Fruit fly (Drosophila melanogaster) whole organism, prepupa: Measurements from ENCODE around the gene CG31867.

Experiments used
- Blimp-1 ChIP-seq: fragments of 200-800 bp; sonication (Bioruptor generic); optimal IDR thresholded peaks from 3 replicates; lab custom pipeline; 2017; ENCODE audit warnings: missing biosample characterization, missing genetic modification characterization, mild to moderate bottlenecking, moderate library complexity, missing genetic modification reagents
- CG10669 ChIP-seq: fragments of 200-800 bp; sonication (Bioruptor generic); optimal IDR thresholded peaks from 3 replicates; lab custom pipeline; 2018; ENCODE audit warnings: missing biosample characterization, mild to moderate bottlenecking, missing genetic modification characterization, moderate library complexity
- CG11294 ChIP-seq: fragments of 200-800 bp; sonication (Bioruptor generic); IDR thresholded peaks from 2 replicates; pipeline ENCODE4 v1.3.6; 2022; ENCODE audit warnings: missing biosample characterization, missing genetic modification characterization
- CG11902 ChIP-seq: fragments of 200-800 bp; sonication (Bioruptor generic); optimal IDR thresholded peaks from 3 replicates; lab custom pipeline; 2016; ENCODE audit warnings: missing biosample characterization, missing genetic modification characterization
- CG15336 ChIP-seq: fragments of 200-800 bp; sonication (Bioruptor generic); IDR thresholded peaks from 2 replicates; pipeline ENCODE4 v1.3.6; 2022; ENCODE audit warnings: missing biosample characterization, missing genetic modification characterization
- CG1621 ChIP-seq: fragments of 200-800 bp; sonication (Bioruptor generic); optimal IDR thresholded peaks from 3 replicates; lab custom pipeline; 2018; ENCODE audit warnings: missing biosample characterization, mild to moderate bottlenecking, missing genetic modification characterization
- CG16779 ChIP-seq: fragments of 200-800 bp; sonication (Bioruptor generic); optimal IDR thresholded peaks from 3 replicates; lab custom pipeline; 2017; ENCODE audit warnings: missing biosample characterization, mild to moderate bottlenecking, missing genetic modification characterization
- CG31627 ChIP-seq: fragments of 200-800 bp; sonication (Bioruptor generic); optimal IDR thresholded peaks from 3 replicates; lab custom pipeline; 2016; ENCODE audit warnings: missing biosample characterization, missing genetic modification characterization
- CG32006 ChIP-seq: fragments of 200-800 bp; sonication (Bioruptor generic); optimal IDR thresholded peaks from 3 replicates; lab custom pipeline; 2017; ENCODE audit warnings: missing biosample characterization, mild to moderate bottlenecking, missing genetic modification characterization
- CG34406 ChIP-seq: fragments of 200-800 bp; sonication (Bioruptor generic); optimal IDR thresholded peaks from 3 replicates; lab custom pipeline; 2016; ENCODE audit warnings: missing biosample characterization, missing genetic modification characterization
- CG3919 ChIP-seq: fragments of 200-800 bp; sonication (Bioruptor generic); optimal IDR thresholded peaks from 3 replicates; lab custom pipeline; 2016; ENCODE audit warnings: missing biosample characterization, missing genetic modification characterization
- CG4318 ChIP-seq: fragments of 200-800 bp; sonication (Bioruptor generic); optimal IDR thresholded peaks from 3 replicates; lab custom pipeline; 2017; ENCODE audit warnings: missing biosample characterization, mild to moderate bottlenecking, missing genetic modification characterization
- CG6792 ChIP-seq: fragments of 200-800 bp; sonication (Bioruptor generic); optimal IDR thresholded peaks from 3 replicates; lab custom pipeline; 2016; ENCODE audit warnings: missing biosample characterization, missing genetic modification characterization
- CG6808 ChIP-seq: fragments of 200-800 bp; sonication (Bioruptor generic); optimal IDR thresholded peaks from 3 replicates; lab custom pipeline; 2017; ENCODE audit warnings: missing biosample characterization, missing genetic modification characterization, mild to moderate bottlenecking, moderate library complexity, missing genetic modification reagents
- CG6854 ChIP-seq: fragments of 200-800 bp; sonication (Bioruptor generic); optimal IDR thresholded peaks from 2 replicates; lab custom pipeline; 2017; ENCODE audit warnings: missing biosample characterization, mild to moderate bottlenecking, missing genetic modification characterization
- CG8119 ChIP-seq: fragments of 200-800 bp; sonication (Bioruptor generic); IDR thresholded peaks from 3 replicates; pipeline ENCODE4 v1.3.6; 2022; ENCODE audit warnings: missing biosample characterization, missing genetic modification characterization
- CG8319 ChIP-seq: fragments of 200-800 bp; sonication (Bioruptor generic); optimal IDR thresholded peaks from 3 replicates; lab custom pipeline; 2016; ENCODE audit warnings: missing biosample characterization, missing genetic modification characterization
- CG8632 ChIP-seq: fragments of 200-800 bp; sonication (Bioruptor generic); optimal IDR thresholded peaks from 3 replicates; lab custom pipeline; 2016; ENCODE audit warnings: missing biosample characterization, missing genetic modification characterization
- CG9139 ChIP-seq: fragments of 200-800 bp; sonication (Bioruptor generic); optimal IDR thresholded peaks from 3 replicates; lab custom pipeline; 2017; ENCODE audit warnings: missing biosample characterization, mild to moderate bottlenecking, missing genetic modification characterization
- Eip75B ChIP-seq: fragments of 200-800 bp; sonication (Bioruptor generic); optimal IDR thresholded peaks from 3 replicates; lab custom pipeline; 2016; ENCODE audit warnings: missing biosample characterization, missing genetic modification characterization
- Eip78C ChIP-seq: fragments of 200-800 bp; sonication (Bioruptor generic); peaks from one replicate; lab custom pipeline; 2016; ENCODE audit warnings: missing biosample characterization, missing genetic modification characterization
- Eip93F ChIP-seq: fragments of 200-800 bp; sonication (Bioruptor generic); optimal IDR thresholded peaks from 2 replicates; lab custom pipeline; 2016; ENCODE audit warnings: missing biosample characterization, mild to moderate bottlenecking, missing genetic modification characterization
- Ets96B ChIP-seq: fragments of 200-800 bp; optimal IDR thresholded peaks from 2 replicates; lab custom pipeline; 2019; ENCODE audit warnings: missing biosample characterization, mild to moderate bottlenecking, missing genetic modification characterization, moderate library complexity
- Gug ChIP-seq: fragments of 200-800 bp; sonication (Bioruptor generic); IDR thresholded peaks from 2 replicates; pipeline ENCODE4 v1.3.6; 2022; ENCODE audit warnings: missing biosample characterization, missing genetic modification characterization
- Hr38 ChIP-seq: sonication (Bioruptor generic); optimal IDR thresholded peaks from 2 replicates; lab custom pipeline; 2016; ENCODE audit warnings: missing biosample characterization, missing genetic modification characterization
- Hr39 ChIP-seq: fragments of 200-800 bp; sonication (Bioruptor generic); optimal IDR thresholded peaks from 2 replicates; lab custom pipeline; 2016; ENCODE audit warnings: missing biosample characterization, missing genetic modification characterization
- Hr4 ChIP-seq: fragments of 200-800 bp; sonication (Bioruptor generic); optimal IDR thresholded peaks from 3 replicates; lab custom pipeline; 2016; ENCODE audit warnings: missing biosample characterization, missing genetic modification characterization
- Lpt ChIP-seq: fragments of 200-800 bp; sonication (Bioruptor generic); optimal IDR thresholded peaks from 3 replicates; lab custom pipeline; 2016; ENCODE audit warnings: missing biosample characterization, missing genetic modification characterization
- Met ChIP-seq: fragments of 200-800 bp; sonication (Bioruptor generic); optimal IDR thresholded peaks from 3 replicates; lab custom pipeline; 2016; ENCODE audit warnings: missing biosample characterization, missing genetic modification characterization
- Smox ChIP-seq: fragments of 200-800 bp; sonication (Bioruptor generic); optimal IDR thresholded peaks from 3 replicates; lab custom pipeline; 2016; ENCODE audit warnings: missing biosample characterization, missing genetic modification characterization
- Sox14 ChIP-seq: fragments of 200-800 bp; sonication (Bioruptor generic); optimal IDR thresholded peaks from 3 replicates; lab custom pipeline; 2016; ENCODE audit warnings: missing biosample characterization, missing genetic modification characterization
- Sox15 ChIP-seq: fragments of 200-800 bp; sonication (Bioruptor generic); optimal IDR thresholded peaks from 3 replicates; lab custom pipeline; 2016; ENCODE audit warnings: missing biosample characterization, missing genetic modification characterization
- achi ChIP-seq: fragments of 200-800 bp; sonication (Bioruptor generic); optimal IDR thresholded peaks from 3 replicates; lab custom pipeline; 2016; ENCODE audit warnings: missing biosample characterization, missing genetic modification characterization
- acj6 ChIP-seq: fragments of 200-800 bp; sonication (Bioruptor generic); optimal IDR thresholded peaks from 3 replicates; lab custom pipeline; 2016; ENCODE audit warnings: missing biosample characterization, missing genetic modification characterization
- cyc ChIP-seq: fragments of 200-800 bp; sonication (Bioruptor generic); optimal IDR thresholded peaks from 3 replicates; lab custom pipeline; 2016; ENCODE audit warnings: missing biosample characterization, missing genetic modification characterization
- dac ChIP-seq: fragments of 200-800 bp; sonication (Bioruptor generic); optimal IDR thresholded peaks from 2 replicates; lab custom pipeline; 2017; ENCODE audit warnings: missing biosample characterization, mild to moderate bottlenecking, missing genetic modification characterization
- dsx ChIP-seq: fragments of 200-800 bp; optimal IDR thresholded peaks from 3 replicates; lab custom pipeline; 2019; ENCODE audit warnings: missing biosample characterization, mild to moderate bottlenecking, missing genetic modification characterization, moderate library complexity; ENCODE audit not compliant: poor library complexity, severe bottlenecking
- esn ChIP-seq: fragments of 200-800 bp; sonication (Bioruptor generic); optimal IDR thresholded peaks from 2 replicates; lab custom pipeline; 2016; ENCODE audit warnings: missing biosample characterization, mild to moderate bottlenecking, missing genetic modification characterization, moderate library complexity
- lz ChIP-seq: fragments of 200-800 bp; sonication (Bioruptor generic); optimal IDR thresholded peaks from 3 replicates; lab custom pipeline; 2016; ENCODE audit warnings: missing biosample characterization, missing genetic modification characterization
- pdm3 ChIP-seq: fragments of 200-800 bp; sonication (Bioruptor generic); optimal IDR thresholded peaks from 3 replicates; lab custom pipeline; 2016; ENCODE audit warnings: missing biosample characterization, missing genetic modification characterization
- spab ChIP-seq: fragments of 200-800 bp; sonication (Bioruptor generic); optimal IDR thresholded peaks from 2 replicates; lab custom pipeline; 2017; ENCODE audit warnings: missing biosample characterization, mild to moderate bottlenecking, missing genetic modification characterization, missing genetic modification reagents
- ss ChIP-seq, 2 experiments: fragments of 200-800 bp; sonication (Bioruptor generic); optimal IDR thresholded peaks; 2 replicates in 1 of 2; 3 replicates in 1 of 2; lab custom pipeline; 2017 to 2018; ENCODE audit warnings: mild to moderate bottlenecking in 2 of 2, missing biosample characterization in 2 of 2, missing genetic modification characterization in 2 of 2, moderate library complexity in 1 of 2
- svp ChIP-seq: fragments of 200-800 bp; sonication (Bioruptor generic); peaks from one replicate; lab custom pipeline; 2016; ENCODE audit warnings: missing biosample characterization, missing genetic modification characterization
- topi ChIP-seq: fragments of 200-800 bp; sonication (Bioruptor generic); optimal IDR thresholded peaks from 3 replicates; lab custom pipeline; 2016; ENCODE audit warnings: missing biosample characterization, missing genetic modification characterization
- vri ChIP-seq: fragments of 200-800 bp; sonication (Bioruptor generic); optimal IDR thresholded peaks from 3 replicates; lab custom pipeline; 2016; ENCODE audit warnings: missing biosample characterization, mild to moderate bottlenecking, missing genetic modification characterization

The CG31867 gene

DNA sequence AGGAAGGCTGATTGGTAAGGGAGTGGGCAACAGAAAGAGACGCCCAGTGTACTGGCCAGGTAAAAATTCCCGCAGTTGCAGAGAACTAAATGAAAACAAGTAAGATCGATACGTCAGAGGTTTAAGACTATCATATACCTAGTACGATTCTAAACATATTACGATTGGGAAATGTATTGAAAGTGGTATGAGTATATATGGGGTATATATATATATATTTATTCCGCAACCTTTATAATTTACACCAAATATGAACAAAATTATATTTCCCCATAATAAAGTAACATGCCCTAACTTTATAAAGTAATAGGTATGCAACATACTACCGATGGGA is 43.9 kb upstream of the CG31867 start (continued):
- TF ChIP-seq dsx (GFP tag; lab: Kevin White, UChicago) (peak; percentile 26), CG11294 (GFP tag; lab: Robert Waterston, UW) (no peak), Hr39 (peak; percentile 59), ss (GFP tag; optimal IDR thresholded peaks at IDR 0.05; lab: Kevin White, UChicago) (no peak), Eip78C (peak; percentile 84), CG8119 (GFP tag; lab: Robert Waterston, UW) (no peak), vri (GFP tag; lab: Kevin White, UChicago) (peak; percentile 39), dac (no peak), Eip93F (GFP tag; lab: Kevin White, UChicago) (no peak), CG4318 (GFP tag; lab: Kevin White, UChicago) (no peak), Lpt (no peak), Sox14 (peak; percentile 16), esn (GFP tag; lab: Kevin White, UChicago) (peak; percentile 83), CG32006 (GFP tag; lab: Kevin White, UChicago) (no peak), cyc (GFP tag; lab: Kevin White, UChicago) (peak; percentile 34), Hr4 (no peak), spab (GFP tag; lab: Kevin White, UChicago) (no peak), CG6854 (no peak), pdm3 (GFP tag; lab: Kevin White, UChicago) (peak; percentile 39), CG15336 (GFP tag; lab: Robert Waterston, UW) (no peak), CG6808 (GFP tag; lab: Kevin White, UChicago) (no peak), CG8319 (peak; percentile 15), Hr38 (GFP tag; lab: Kevin White, UChicago) (no peak), svp (peak; percentile 88), Blimp-1 (GFP tag; lab: Kevin White, UChicago) (no peak), CG11902 (GFP tag; lab: Kevin White, UChicago) (peak; percentile 12), Gug (GFP tag; lab: Robert Waterston, UW) (no peak), CG31627 (peak; percentile 47), Sox15 (GFP tag; lab: Kevin White, UChicago) (peak; percentile 49), topi (GFP tag; lab: Kevin White, UChicago) (peak; percentile 43)

DNA sequence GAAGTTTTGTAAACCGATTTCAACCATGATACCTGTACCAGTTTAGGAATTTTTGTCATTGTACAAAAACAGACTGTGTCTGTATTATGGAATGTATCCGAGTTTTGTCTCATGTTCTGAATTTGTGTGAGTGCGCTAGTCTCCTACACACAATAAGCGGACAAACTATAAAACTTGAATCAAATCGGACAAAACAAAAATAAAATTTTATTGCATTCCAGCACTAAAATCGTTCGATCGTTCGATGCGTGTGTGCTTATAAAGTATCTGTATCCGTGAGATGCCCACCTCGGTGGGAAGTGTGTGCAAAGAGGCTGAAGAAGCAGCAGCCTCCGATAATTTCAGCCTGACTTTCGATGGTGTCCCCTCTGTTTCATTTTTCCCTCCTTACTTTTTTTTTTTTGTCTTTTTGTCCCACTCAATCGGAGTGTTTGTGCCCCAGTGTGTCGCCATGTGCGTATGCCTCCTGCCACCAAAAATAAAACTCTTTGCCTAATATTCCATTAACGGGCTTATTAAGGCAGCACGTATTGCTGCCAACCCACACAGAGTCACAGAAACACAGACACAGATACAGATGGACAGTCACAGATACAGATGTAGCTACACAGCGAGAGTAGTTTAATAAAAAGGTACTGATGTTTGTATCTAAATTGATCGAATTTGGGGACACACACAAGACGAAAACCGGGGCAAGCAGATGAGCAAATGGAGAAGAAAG is 43.3 kb upstream of the CG31867 start:
- TF ChIP-seq CG31627 (no peak), Lpt (peak; percentile 1), ss (GFP tag; optimal IDR thresholded peaks at IDR 0.05; lab: Kevin White, UChicago) (peak in 1 of 2 experiments; percentile 1)

DNA sequence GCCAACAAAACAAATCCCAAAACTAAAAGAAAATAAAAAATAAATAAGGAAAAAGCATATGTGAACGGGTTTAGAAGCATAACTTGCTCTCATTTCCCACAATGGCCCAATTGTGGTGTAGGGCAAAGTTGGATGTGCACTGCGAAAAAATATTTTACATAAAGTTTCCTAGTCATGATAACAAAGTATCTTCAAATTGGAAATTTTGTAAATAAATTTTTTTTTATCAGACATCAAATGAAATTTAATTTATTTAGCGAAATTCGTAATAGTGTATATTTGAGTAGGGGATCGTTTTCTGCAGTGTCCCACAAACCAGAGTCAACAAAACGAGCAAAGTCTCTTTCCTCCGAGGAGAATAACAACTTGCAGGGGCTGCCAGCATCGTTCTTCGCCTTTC is 38.9 kb upstream of the CG31867 start:
- TF ChIP-seq achi (peak; percentile 85), dac (peak; percentile 52), CG16779 (peak; percentile 62), lz (GFP tag; lab: Kevin White, UChicago) (peak; percentile 81), pdm3 (GFP tag; lab: Kevin White, UChicago) (peak; percentile 86), CG3919 (GFP tag; lab: Kevin White, UChicago) (peak; percentile 91), CG10669 (GFP tag; lab: Kevin White, UChicago) (peak; percentile 86), CG8632 (peak; percentile 83), Lpt (peak; percentile 69), Eip93F (GFP tag; lab: Kevin White, UChicago) (peak; percentile 4), CG11294 (GFP tag; lab: Robert Waterston, UW) (peak; percentile 56; the same call in 1 of the 2 replicates), Ets96B (tag; lab: Kevin White, UChicago) (peak; percentile 91), ss (GFP tag; optimal IDR thresholded peaks at IDR 0.05; lab: Kevin White, UChicago) (peak; percentile 82 to 83), CG1621 (tag; lab: Kevin White, UChicago) (peak; percentile 79), Eip75B (peak; percentile 91), vri (GFP tag; lab: Kevin White, UChicago) (peak; percentile 71), acj6 (GFP tag; lab: Kevin White, UChicago) (peak; percentile 87), Met (GFP tag; lab: Kevin White, UChicago) (peak; percentile 87), CG9139 (peak; percentile 67), CG11902 (GFP tag; lab: Kevin White, UChicago) (peak; percentile 54), CG15336 (GFP tag; lab: Robert Waterston, UW) (peak; percentile 80), esn (GFP tag; lab: Kevin White, UChicago) (peak; percentile 89), CG6808 (GFP tag; lab: Kevin White, UChicago) (peak; percentile 86), Sox15 (GFP tag; lab: Kevin White, UChicago) (peak; percentile 60), CG6792 (GFP tag; lab: Kevin White, UChicago) (peak; percentile 84), Smox (GFP tag; lab: Kevin White, UChicago) (peak; percentile 79), CG31627 (peak; percentile 79), CG8319 (peak; percentile 72), CG34406 (GFP tag; lab: Kevin White, UChicago) (peak; percentile 83), CG4318 (GFP tag; lab: Kevin White, UChicago) (peak; percentile 59)
